Worm (Caenorhabditis elegans) whole organism, L1 larva: Measurements from ENCODE around the gene atf-2.

Experiments
- C16A3.4 ChIP-seq: fragments of 150-350 bp; optimal IDR thresholded peaks from 2 replicates; lab custom pipeline; 2014; ENCODE audit warnings: missing biosample characterization, missing genetic modification characterization
- F16B12.6 ChIP-seq: fragments of 150-350 bp; optimal IDR thresholded peaks from 2 replicates; lab custom pipeline; 2014; ENCODE audit warnings: missing biosample characterization, missing genetic modification characterization
- Y116A8C.19 ChIP-seq: sonication (generic microtip); optimal IDR thresholded peaks from 2 replicates; lab custom pipeline; 2016; ENCODE audit warnings: missing compliant biosample characterization, missing genetic modification characterization, borderline replicate concordance
- alr-1 ChIP-seq: fragments of 200-800 bp; sonication (Bioruptor generic); optimal IDR thresholded peaks from 2 replicates; lab custom pipeline; 2018; ENCODE audit warnings: borderline replicate concordance, mild to moderate bottlenecking, missing genetic modification characterization, missing compliant biosample characterization
- aly-2 ChIP-seq: fragments of 150-350 bp; optimal IDR thresholded peaks from 2 replicates; lab custom pipeline; 2014; ENCODE audit warnings: missing biosample characterization, missing genetic modification characterization
- ama-1 ChIP-seq: fragments of 150-350 bp; optimal IDR thresholded peaks from 2 replicates; lab custom pipeline; 2014
- ceh-82 ChIP-seq, 3 experiments: fragments of 150-350 bp in 1 of 3; sonication (generic microtip) in 2 of 3; optimal IDR thresholded peaks; 2 replicates each; lab custom pipeline; 2014 to 2017; ENCODE audit warnings: missing biosample characterization in 3 of 3, missing genetic modification characterization in 3 of 3
- ceh-88 ChIP-seq: fragments of 200-800 bp; sonication (Bioruptor generic); IDR thresholded peaks from 2 replicates; pipeline ENCODE4 v1.3.6; 2022; ENCODE audit warnings: missing genetic modification characterization, missing compliant biosample characterization
- ceh-90 ChIP-seq: sonication (generic microtip); optimal IDR thresholded peaks from 2 replicates; lab custom pipeline; 2016; ENCODE audit warnings: missing genetic modification characterization, missing compliant biosample characterization
- ces-1 ChIP-seq: fragments of 150-350 bp; optimal IDR thresholded peaks from 2 replicates; lab custom pipeline; 2014; ENCODE audit warnings: missing biosample characterization, missing genetic modification reagents, missing genetic modification characterization
- dpl-1 ChIP-seq, 3 experiments: fragments of 150-350 bp in 2 of 3; sonication (generic microtip) in 1 of 3; optimal IDR thresholded peaks; 2 replicates each; lab custom pipeline; 2014 to 2017; ENCODE audit warnings: missing biosample characterization in 3 of 3, missing genetic modification characterization in 3 of 3, missing genetic modification reagents in 3 of 3
- dsc-1 ChIP-seq: sonication (generic microtip); optimal IDR thresholded peaks from 2 replicates; lab custom pipeline; 2016; ENCODE audit warnings: mild to moderate bottlenecking, missing genetic modification characterization, missing compliant biosample characterization
- efl-3 ChIP-seq: fragments of 200-800 bp; sonication (Bioruptor generic); optimal IDR thresholded peaks from 2 replicates; lab custom pipeline; 2018; ENCODE audit warnings: mild to moderate bottlenecking, missing genetic modification characterization, missing compliant biosample characterization
- elt-2 ChIP-seq: sonication (generic microtip); optimal IDR thresholded peaks from 2 replicates; lab custom pipeline; 2016; ENCODE audit warnings: missing genetic modification characterization, mild to moderate bottlenecking, inconsistent platforms, missing compliant biosample characterization, missing genetic modification reagents
- ets-5 ChIP-seq: fragments of 200-800 bp; sonication (Bioruptor generic); IDR thresholded peaks from 2 replicates; pipeline ENCODE4 v1.3.6; 2022; ENCODE audit warnings: missing genetic modification characterization, missing compliant biosample characterization
- fkh-8 ChIP-seq: sonication (generic microtip); optimal IDR thresholded peaks from 2 replicates; lab custom pipeline; 2016; ENCODE audit warnings: mild to moderate bottlenecking, missing genetic modification characterization, missing compliant biosample characterization
- grh-1 ChIP-seq: fragments of 200-800 bp; sonication (Bioruptor generic); IDR thresholded peaks from 2 replicates; pipeline ENCODE4 v1.3.6; 2022; ENCODE audit warnings: missing genetic modification reagents, missing genetic modification characterization, missing compliant biosample characterization
- hlh-4 ChIP-seq: sonication (generic microtip); optimal IDR thresholded peaks from 2 replicates; lab custom pipeline; 2016; ENCODE audit warnings: mild to moderate bottlenecking, missing genetic modification characterization, missing compliant biosample characterization
- hpl-2 ChIP-seq: fragments of 150-350 bp; optimal IDR thresholded peaks from 2 replicates; lab custom pipeline; 2014; ENCODE audit warnings: missing biosample characterization, missing genetic modification reagents, missing genetic modification characterization
- isw-1 ChIP-seq: fragments of 200-800 bp; sonication (Bioruptor generic); IDR thresholded peaks from 2 replicates; pipeline ENCODE4 v1.3.6; 2022; ENCODE audit warnings: missing genetic modification characterization, missing compliant biosample characterization
- jun-1 ChIP-seq: fragments of 150-350 bp; optimal IDR thresholded peaks from 2 replicates; lab custom pipeline; 2014; ENCODE audit warnings: missing biosample characterization, missing genetic modification reagents, missing genetic modification characterization
- lin-14 ChIP-seq: fragments of 200-800 bp; sonication (Bioruptor generic); optimal IDR thresholded peaks from 2 replicates; lab custom pipeline; 2018; ENCODE audit warnings: mild to moderate bottlenecking, missing genetic modification characterization, moderate library complexity, missing compliant biosample characterization
- lir-3 ChIP-seq: sonication (generic microtip); optimal IDR thresholded peaks from 2 replicates; lab custom pipeline; 2016; ENCODE audit warnings: mild to moderate bottlenecking, missing genetic modification characterization, moderate library complexity, missing compliant biosample characterization; ENCODE audit not compliant: poor library complexity
- mdl-1 ChIP-seq, 2 experiments: fragments of 150-350 bp; optimal IDR thresholded peaks; 2 replicates each; lab custom pipeline; 2014 to 2017; ENCODE audit warnings: missing biosample characterization in 2 of 2, missing genetic modification characterization in 2 of 2, inconsistent platforms in 1 of 2
- nhr-11 ChIP-seq: fragments of 150-350 bp; optimal IDR thresholded peaks from 2 replicates; lab custom pipeline; 2014; ENCODE audit warnings: missing biosample characterization, missing genetic modification characterization
- nhr-12 ChIP-seq: sonication (generic microtip); optimal IDR thresholded peaks from 2 replicates; lab custom pipeline; 2017; ENCODE audit warnings: missing biosample characterization, missing genetic modification characterization
- nhr-19 ChIP-seq: fragments of 200-800 bp; sonication (Bioruptor generic); conservative IDR thresholded peaks from 2 replicates; pipeline ENCODE4 v1.3.6; 2022; ENCODE audit warnings: missing genetic modification characterization, missing compliant biosample characterization
- nhr-237 ChIP-seq: fragments of 150-350 bp; optimal IDR thresholded peaks from 2 replicates; lab custom pipeline; 2014; ENCODE audit warnings: missing biosample characterization, missing genetic modification characterization
- nhr-47 ChIP-seq: sonication (generic microtip); optimal IDR thresholded peaks from 2 replicates; lab custom pipeline; 2016; ENCODE audit warnings: mild to moderate bottlenecking, missing genetic modification characterization, moderate library complexity, missing compliant biosample characterization
- nhr-71 ChIP-seq: sonication (generic microtip); optimal IDR thresholded peaks from 2 replicates; lab custom pipeline; 2016; ENCODE audit warnings: mild to moderate bottlenecking, missing genetic modification characterization, moderate library complexity, missing compliant biosample characterization
- nhr-76 ChIP-seq: sonication (generic microtip); optimal IDR thresholded peaks from 2 replicates; lab custom pipeline; 2017; ENCODE audit warnings: missing biosample characterization, missing genetic modification characterization
- nhr-77 ChIP-seq: fragments of 150-350 bp; optimal IDR thresholded peaks from 2 replicates; lab custom pipeline; 2014; ENCODE audit warnings: missing biosample characterization, missing genetic modification characterization
- nhr-84 ChIP-seq: sonication (generic microtip); optimal IDR thresholded peaks from 2 replicates; lab custom pipeline; 2017; ENCODE audit warnings: missing biosample characterization, missing genetic modification characterization
- nhr-85 ChIP-seq: sonication (generic microtip); peaks from one replicate; lab custom pipeline; 2016; ENCODE audit warnings: missing genetic modification characterization, inconsistent platforms, missing compliant biosample characterization
- nhr-90 ChIP-seq: sonication (generic microtip); optimal IDR thresholded peaks from 2 replicates; lab custom pipeline; 2016; ENCODE audit warnings: mild to moderate bottlenecking, missing genetic modification characterization, missing compliant biosample characterization; ENCODE audit not compliant: poor library complexity
- pag-3 ChIP-seq: sonication (generic microtip); optimal IDR thresholded peaks from 2 replicates; lab custom pipeline; 2017; ENCODE audit warnings: missing genetic modification characterization, mild to moderate bottlenecking, missing compliant biosample characterization, antibody characterized with exemption, borderline replicate concordance; ENCODE audit not compliant: insufficient read depth
- rnt-1 ChIP-seq: sonication (generic microtip); optimal IDR thresholded peaks from 2 replicates; lab custom pipeline; 2016; ENCODE audit warnings: mild to moderate bottlenecking, missing genetic modification characterization, moderate library complexity, missing compliant biosample characterization
- skn-1 ChIP-seq: fragments of 150-350 bp; optimal IDR thresholded peaks from 2 replicates; lab custom pipeline; 2014; ENCODE audit warnings: missing biosample characterization, missing genetic modification characterization
- snu-23 ChIP-seq: sonication (generic microtip); optimal IDR thresholded peaks from 2 replicates; lab custom pipeline; 2016; ENCODE audit warnings: missing genetic modification characterization, missing compliant biosample characterization
- sox-4 ChIP-seq: sonication (generic microtip); optimal IDR thresholded peaks from 2 replicates; lab custom pipeline; 2016; ENCODE audit warnings: missing genetic modification characterization, missing compliant biosample characterization
- sptf-1 ChIP-seq: fragments of 150-350 bp; optimal IDR thresholded peaks from 2 replicates; lab custom pipeline; 2014; ENCODE audit warnings: missing biosample characterization, missing genetic modification characterization
- sup-37 ChIP-seq: fragments of 200-800 bp; sonication (Bioruptor generic); optimal IDR thresholded peaks from 2 replicates; lab custom pipeline; 2018; ENCODE audit warnings: mild to moderate bottlenecking, missing genetic modification characterization, missing compliant biosample characterization
- tlp-1 ChIP-seq: fragments of 150-350 bp; optimal IDR thresholded peaks from 2 replicates; lab custom pipeline; 2014; ENCODE audit warnings: missing biosample characterization, missing genetic modification characterization
- unc-130 ChIP-seq: fragments of 150-350 bp; optimal IDR thresholded peaks from 2 replicates; lab custom pipeline; 2017; ENCODE audit warnings: missing biosample characterization, missing genetic modification characterization, inconsistent platforms
- unc-30 ChIP-seq: sonication (generic microtip); optimal IDR thresholded peaks from 2 replicates; lab custom pipeline; 2017; ENCODE audit warnings: missing biosample characterization, missing genetic modification characterization
- unc-62 ChIP-seq: fragments of 150-350 bp; optimal IDR thresholded peaks from 2 replicates; lab custom pipeline; 2014; ENCODE audit warnings: missing biosample characterization, missing genetic modification reagents, missing genetic modification characterization
- unc-86 ChIP-seq: sonication (generic microtip); optimal IDR thresholded peaks from 2 replicates; lab custom pipeline; 2016; ENCODE audit warnings: missing genetic modification characterization, missing compliant biosample characterization
- zag-1 ChIP-seq: fragments of 150-350 bp; optimal IDR thresholded peaks from 2 replicates; lab custom pipeline; 2014; ENCODE audit warnings: missing biosample characterization, missing genetic modification characterization
- ztf-4 ChIP-seq: fragments of 150-350 bp; optimal IDR thresholded peaks from 2 replicates; lab custom pipeline; 2014; ENCODE audit warnings: missing biosample characterization, missing genetic modification characterization

The atf-2 gene

DNA sequence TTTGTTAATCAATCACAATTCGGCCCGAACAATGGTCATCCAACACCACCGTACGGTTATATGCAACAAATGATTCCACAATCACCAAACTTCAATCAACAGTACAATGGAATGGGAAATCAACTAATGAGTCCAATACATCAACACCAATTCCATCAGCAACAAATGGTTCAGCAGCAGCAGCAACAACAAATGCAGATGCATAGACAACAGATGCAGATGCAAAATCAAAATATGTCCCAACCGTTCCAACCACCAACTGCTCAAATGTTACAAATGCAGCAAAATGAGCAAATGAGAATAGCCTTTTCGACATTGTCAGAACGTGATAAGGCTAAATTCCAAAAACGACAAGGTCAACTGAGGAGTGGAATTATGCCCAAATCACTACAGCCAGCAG is 24.7 kb downstream of the atf-2 start:
- no peak for TF ChIP-seq skn-1
- TF ChIP-seq nhr-19 (GFP tag; lab: Robert Waterston, UW) = no peak
- TF ChIP-seq nhr-76 = no peak
- TF ChIP-seq nhr-77 = no peak
- no peak for TF ChIP-seq sox-4 (tag; lab: Kevin White, UChicago)
- no peak for TF ChIP-seq jun-1
- no peak for TF ChIP-seq ceh-82 (tag; optimal IDR thresholded peaks at IDR 0.05; lab: Kevin White, UChicago)
- TF ChIP-seq zag-1 = no peak
- no peak for TF ChIP-seq hlh-4
- TF ChIP-seq dpl-1 (GFP tag; optimal IDR thresholded peaks at IDR 0.05; lab: Kevin White, UChicago) = no peak
- no peak for TF ChIP-seq ama-1 (lab: Kevin White, UChicago)
- no peak for TF ChIP-seq mdl-1 (tag; optimal IDR thresholded peaks at IDR 0.05; lab: Kevin White, UChicago)
- TF ChIP-seq nhr-47 = no peak
- no peak for TF ChIP-seq nhr-12 (tag; lab: Kevin White, UChicago)
- TF ChIP-seq lir-3 (tag; lab: Kevin White, UChicago) = no peak
- TF ChIP-seq alr-1 (tag; lab: Kevin White, UChicago) = no peak
- no peak for TF ChIP-seq elt-2
- TF ChIP-seq efl-3 (GFP tag; lab: Kevin White, UChicago) = no peak
- TF ChIP-seq hpl-2 (GFP tag; lab: Kevin White, UChicago) = no peak

DNA sequence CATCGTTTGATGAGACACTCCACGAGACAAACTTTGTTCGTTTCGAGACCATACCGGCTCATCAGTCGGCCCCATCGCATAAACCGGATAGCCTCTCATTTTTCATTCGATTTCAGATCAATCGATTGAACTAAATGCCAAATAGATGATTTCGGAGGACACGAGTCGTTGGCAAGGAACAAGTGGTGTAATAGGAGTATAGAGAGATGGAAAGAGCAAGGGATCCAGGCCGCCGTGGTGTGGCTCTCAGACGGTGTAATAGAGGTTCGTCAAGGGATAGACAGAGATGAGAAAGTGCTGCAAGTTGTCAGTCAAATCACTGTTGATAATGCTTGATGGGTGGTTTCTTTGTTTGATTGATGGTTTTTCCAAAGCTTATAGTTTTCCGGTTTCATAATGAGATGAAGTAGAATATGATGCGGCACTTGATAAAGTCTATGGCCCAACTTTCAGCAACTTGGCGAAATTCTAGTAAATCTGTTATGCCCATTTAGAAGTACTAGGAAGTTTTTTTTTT is 31.7 kb downstream of the atf-2 start, which contains the start of gene sgn-1:
sgn-1 (minus strand) TSS at position 220 of the 517 bp plus-strand sequence.
- TF ChIP-seq unc-62 (GFP tag; lab: Kevin White, UChicago) (no peak), Y116A8C.19 (tag; lab: Kevin White, UChicago) (no peak), unc-30 (tag; lab: Kevin White, UChicago) (no peak), lin-14 (GFP tag; lab: Kevin White, UChicago) (peak; percentile 39), nhr-71 (tag; lab: Kevin White, UChicago) (peak; percentile 14), pag-3 (tag; lab: Kevin White, UChicago) (peak; percentile 17), unc-130 (tag; lab: Kevin White, UChicago) (no peak), sptf-1 (no peak), dsc-1 (peak; percentile 24), rnt-1 (peak; percentile 58), nhr-90 (tag; lab: Kevin White, UChicago) (no peak)

DNA sequence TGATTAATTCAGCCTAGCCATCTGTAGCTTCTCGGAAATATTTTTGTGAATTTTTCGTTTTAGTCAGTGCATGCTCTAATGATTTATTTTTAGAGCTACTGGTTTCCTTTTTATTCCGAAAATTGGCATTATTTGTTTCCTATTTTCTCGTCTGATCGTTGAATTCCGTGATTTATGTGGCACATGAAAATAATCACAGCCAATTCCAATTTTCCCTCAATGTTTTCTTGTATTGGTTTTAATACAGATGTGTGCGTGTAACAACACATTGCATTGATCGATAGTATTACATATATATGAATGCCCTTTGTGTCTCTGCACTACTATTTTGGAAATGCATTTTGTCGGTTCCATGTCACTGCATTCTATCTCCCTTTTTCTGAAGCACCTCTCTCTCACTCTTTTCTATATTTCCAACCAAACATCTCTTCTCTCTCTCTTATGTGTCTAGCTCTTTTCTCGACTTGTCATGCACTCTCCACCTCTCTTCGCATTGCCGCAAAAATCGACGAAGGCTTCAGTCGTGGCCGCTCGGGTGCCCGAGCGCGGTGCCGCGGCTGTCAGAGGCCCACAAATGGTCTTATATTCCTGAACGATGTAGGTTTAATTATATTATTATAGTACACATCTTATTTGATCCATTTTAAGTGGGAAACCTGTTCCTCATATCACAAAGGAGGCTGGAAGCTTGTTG is 32.6 kb downstream of the atf-2 start:
- no peak for TF ChIP-seq nhr-84
- no peak for TF ChIP-seq sup-37 (GFP tag; lab: Kevin White, UChicago)
- no peak for TF ChIP-seq nhr-237 (tag; lab: Kevin White, UChicago)
- peak; percentile 52 for TF ChIP-seq snu-23 (GFP tag; lab: Kevin White, UChicago)
- TF ChIP-seq hlh-4 = no peak
- no peak for TF ChIP-seq nhr-19 (GFP tag; lab: Robert Waterston, UW)
- no peak for TF ChIP-seq tlp-1 (tag; lab: Kevin White, UChicago)
- TF ChIP-seq Y116A8C.19 (tag; lab: Kevin White, UChicago) = no peak
- peak; percentile 37 for TF ChIP-seq zag-1
- no peak for TF ChIP-seq unc-130 (tag; lab: Kevin White, UChicago)
- TF ChIP-seq unc-86 (tag; lab: Kevin White, UChicago) = peak; percentile 30
- TF ChIP-seq ets-5 = no peak
- TF ChIP-seq grh-1 (GFP tag; lab: Robert Waterston, UW) = no peak
- no peak for TF ChIP-seq ces-1 (GFP tag; lab: Kevin White, UChicago)
- TF ChIP-seq unc-30 (tag; lab: Kevin White, UChicago) = no peak
- no peak for TF ChIP-seq ztf-4
- TF ChIP-seq ceh-88 = no peak
- TF ChIP-seq fkh-8 = peak; percentile 32
- TF ChIP-seq nhr-11 (tag; lab: Kevin White, UChicago) = no peak
- no peak for TF ChIP-seq C16A3.4
- TF ChIP-seq F16B12.6 (tag; lab: Kevin White, UChicago) = peak; percentile 5
- no peak for TF ChIP-seq elt-2
- TF ChIP-seq nhr-12 (tag; lab: Kevin White, UChicago) = no peak
- TF ChIP-seq aly-2 (tag; lab: Kevin White, UChicago) = no peak
- no peak for TF ChIP-seq ceh-90 (tag; lab: Kevin White, UChicago)
- no peak for TF ChIP-seq nhr-85
- no peak for TF ChIP-seq lir-3 (tag; lab: Kevin White, UChicago)
- TF ChIP-seq isw-1 (GFP tag; lab: Robert Waterston, UW) = no peak
